Worm (Caenorhabditis elegans) whole organism, late embryonic: ENCODE measurements around the gene srg-57.

Experiments used
- dmd-4 ChIP-seq: sonication (generic microtip); optimal IDR thresholded peaks from 2 replicates; lab custom pipeline; 2016; ENCODE audit warnings: borderline replicate concordance, missing genetic modification characterization, missing compliant biosample characterization
- fax-1 ChIP-seq: sonication (generic microtip); optimal IDR thresholded peaks from 2 replicates; lab custom pipeline; 2016; ENCODE audit warnings: missing genotype, missing genetic modification characterization, missing compliant biosample characterization
- fkh-10 ChIP-seq: fragments of 150-350 bp; optimal IDR thresholded peaks from 2 replicates; lab custom pipeline; 2014; ENCODE audit warnings: missing biosample characterization, missing genetic modification reagents, missing genetic modification characterization
- hlh-30 ChIP-seq: sonication (generic microtip); optimal IDR thresholded peaks from 2 replicates; lab custom pipeline; 2017; ENCODE audit warnings: antibody characterized with exemption, missing genetic modification characterization, missing compliant biosample characterization; ENCODE audit not compliant: insufficient read depth
- lim-6 ChIP-seq: sonication (generic microtip); optimal IDR thresholded peaks from 2 replicates; lab custom pipeline; 2016; ENCODE audit warnings: missing genetic modification characterization, missing compliant biosample characterization
- mec-3 ChIP-seq: sonication (generic microtip); optimal IDR thresholded peaks from 2 replicates; lab custom pipeline; 2016; ENCODE audit warnings: borderline replicate concordance, missing genetic modification characterization, missing compliant biosample characterization
- nfya-1 ChIP-seq: sonication (generic microtip); optimal IDR thresholded peaks from 2 replicates; lab custom pipeline; 2017; ENCODE audit warnings: missing genetic modification characterization, mild to moderate bottlenecking, missing compliant biosample characterization, antibody characterized with exemption, moderate library complexity
- pha-4 ChIP-seq: fragments of 150-350 bp; optimal IDR thresholded peaks from 2 replicates; lab custom pipeline; 2018; ENCODE audit warnings: missing biosample characterization, missing genetic modification reagents, missing genetic modification characterization
- tbx-2 ChIP-seq: sonication (generic microtip); optimal IDR thresholded peaks from 2 replicates; lab custom pipeline; 2016; ENCODE audit warnings: missing genetic modification characterization, missing compliant biosample characterization
- tbx-7 ChIP-seq: sonication (generic microtip); optimal IDR thresholded peaks from 2 replicates; lab custom pipeline; 2016; ENCODE audit warnings: missing genotype, missing genetic modification characterization, missing compliant biosample characterization
- unc-86 ChIP-seq: sonication (generic microtip); optimal IDR thresholded peaks from 2 replicates; lab custom pipeline; 2016; ENCODE audit warnings: missing genetic modification characterization, missing compliant biosample characterization

DNA sequence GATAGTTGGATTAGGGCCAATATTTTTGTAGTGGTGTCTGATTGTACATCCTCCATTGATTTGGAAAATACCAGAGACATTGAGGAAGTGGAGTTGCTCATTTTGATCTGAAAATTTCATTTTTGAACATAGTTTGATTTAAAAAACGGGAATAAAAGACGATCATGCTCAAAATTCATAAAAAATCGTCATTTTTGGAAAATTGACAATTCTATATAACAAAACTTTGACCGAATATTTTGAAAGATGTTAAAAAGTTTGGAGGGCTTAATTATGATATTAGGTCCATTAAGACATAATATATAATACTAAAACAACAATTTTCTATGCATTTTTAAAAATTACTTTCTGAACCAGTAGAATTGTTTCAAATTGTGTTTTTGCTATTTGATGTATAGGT is 25.2 kb upstream of the srg-57 start, which contains the start of gene srg-58:
- TF ChIP-seq dmd-4 (no peak), fkh-10 (no peak), tbx-7 (tag; lab: Kevin White, UChicago) (no peak), unc-86 (no peak), lim-6 (tag; lab: Kevin White, UChicago) (no peak), pha-4 (tag; lab: Kevin White, UChicago) (no peak), tbx-2 (tag; lab: Kevin White, UChicago) (no peak), hlh-30 (tag; lab: Kevin White, UChicago) (no peak), nfya-1 (tag; lab: Kevin White, UChicago) (no peak), fax-1 (tag; lab: Kevin White, UChicago) (no peak), mec-3 (tag; lab: Kevin White, UChicago) (no peak)
